Fruit fly (Drosophila melanogaster): ENCODE results near the gene hoip.

- TF ChIP-seq CrebB (tag; optimal IDR thresholded peaks at IDR 0.05) (peak; percentile 12), pfk (GFP tag; optimal IDR thresholded peaks at IDR 0.05) (peak; percentile 34), kay (GFP tag; optimal IDR thresholded peaks at IDR 0.05) (no peak), Taf1 (GFP tag; IDR thresholded peaks at IDR 0.05) (no peak)
These were observed 583 bp upstream of the hoip start, which contains the start of gene Pka-C1 for dm6 chr2L:9698923-9699493.

Measured in whole organism, embryonic.